Fruit fly (Drosophila melanogaster): ENCODE data around the gene CG17328.

The CG17328 gene

DNA sequence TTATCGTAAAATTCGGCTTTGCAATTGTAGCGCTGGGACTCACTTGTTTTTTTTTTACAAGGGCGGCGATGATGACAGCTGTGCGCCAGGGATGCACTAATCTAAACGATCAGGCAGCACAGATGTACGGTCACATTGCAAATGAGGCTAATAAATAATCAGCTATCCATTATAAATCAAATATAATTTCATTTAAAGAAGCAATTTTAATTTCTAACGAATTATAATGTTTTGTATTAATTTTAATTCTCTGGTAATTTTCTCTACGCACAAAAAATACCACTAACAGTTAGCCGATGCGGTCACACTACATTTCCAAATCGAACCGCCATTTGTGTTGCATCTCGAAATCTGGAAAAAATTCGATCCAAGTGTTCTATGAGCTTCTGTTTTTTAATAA lies 10.9 kb downstream of the CG17328 start, which contains the start of the genes cni and fzy (continued):
- TF ChIP-seq abd-A (tag; optimal IDR thresholded peaks at IDR 0.05) (no peak), Dip3 (GFP tag; optimal IDR thresholded peaks at IDR 0.05) (no peak), org-1 (GFP tag; optimal IDR thresholded peaks at IDR 0.05) (no peak), Nf-YB (GFP tag; optimal IDR thresholded peaks at IDR 0.05) (peak; percentile 7), bab2 (GFP tag; optimal IDR thresholded peaks at IDR 0.05) (peak; percentile 23), dmrt99B (tag; optimal IDR thresholded peaks at IDR 0.05) (no peak), CG14965 (GFP tag; optimal IDR thresholded peaks at IDR 0.05; ENCODE audit: borderline replicate concordance) (no peak), CG12744 (GFP tag; optimal IDR thresholded peaks at IDR 0.05) (no peak), inv (GFP tag; IDR thresholded peaks at IDR 0.05; ENCODE audit: partially characterized antibody) (no peak), CG2116 (GFP tag; optimal IDR thresholded peaks at IDR 0.05) (peak; percentile 88), kah (GFP tag; optimal IDR thresholded peaks at IDR 0.05) (no peak), gsb (GFP tag; IDR thresholded peaks at IDR 0.05) (no peak), insv (GFP tag; optimal IDR thresholded peaks at IDR 0.05) (peak in 1 of 2 experiments; percentile 28), CG4617 (GFP tag; optimal IDR thresholded peaks at IDR 0.05; ENCODE audit: borderline replicate concordance) (peak; percentile 70), sob (GFP tag; IDR thresholded peaks at IDR 0.05) (no peak), z (GFP tag; IDR thresholded peaks at IDR 0.05) (no peak), CG8388 (GFP tag; optimal IDR thresholded peaks at IDR 0.05) (no peak), sc (optimal IDR thresholded peaks at IDR 0.05) (no peak), sc (GFP tag; optimal IDR thresholded peaks at IDR 0.05) (no peak), CG16815 (GFP tag; optimal IDR thresholded peaks at IDR 0.05) (no peak), aop (GFP tag; IDR thresholded peaks at IDR 0.05) (no peak), repo (GFP tag; optimal IDR thresholded peaks at IDR 0.05) (no peak), Stat92E (GFP tag; optimal IDR thresholded peaks at IDR 0.05) (no peak), CG1602 (GFP tag; optimal IDR thresholded peaks at IDR 0.05) (no peak), CHES-1-like (GFP tag; optimal IDR thresholded peaks at IDR 0.05) (no peak), yki (optimal IDR thresholded peaks at IDR 0.05) (no peak), HLH4C (GFP tag; IDR thresholded peaks at IDR 0.05; ENCODE audit: partially characterized antibody) (no peak), ttk (GFP tag; IDR thresholded peaks at IDR 0.05) (no peak), corto (GFP tag; optimal IDR thresholded peaks at IDR 0.05) (peak; percentile 51), CG18619 (GFP tag; optimal IDR thresholded peaks at IDR 0.05) (no peak), gce (GFP tag; IDR thresholded peaks at IDR 0.05) (no peak), wdn (GFP tag; IDR thresholded peaks at IDR 0.05) (no peak), lola (GFP tag; optimal IDR thresholded peaks at IDR 0.05) (no peak), Mrtf (GFP tag; IDR thresholded peaks at IDR 0.05) (no peak), CG18262 (tag; optimal IDR thresholded peaks at IDR 0.05) (peak; percentile 27), Drgx (GFP tag; IDR thresholded peaks at IDR 0.05) (no peak), HLH54F (GFP tag; optimal IDR thresholded peaks at IDR 0.05) (no peak), crp (GFP tag; optimal IDR thresholded peaks at IDR 0.05) (peak; percentile 89 to 97), hb (GFP tag; IDR thresholded peaks at IDR 0.05; ENCODE audit: partially characterized antibody) (no peak), CG7963 (GFP tag; IDR thresholded peaks at IDR 0.05; ENCODE audit: partially characterized antibody) (no peak), usp (GFP tag; optimal IDR thresholded peaks at IDR 0.05) (no peak), sr (GFP tag; IDR thresholded peaks at IDR 0.05) (no peak), Ets97D (GFP tag; optimal IDR thresholded peaks at IDR 0.05) (peak; percentile 73), CG3065 (GFP tag; optimal IDR thresholded peaks at IDR 0.05) (no peak), dpn (GFP tag; optimal IDR thresholded peaks at IDR 0.05) (peak in 1 of 2 experiments; percentile 48), Side (GFP tag; optimal IDR thresholded peaks at IDR 0.05) (no peak), Taf1 (GFP tag; IDR thresholded peaks at IDR 0.05) (no peak), da (GFP tag; optimal IDR thresholded peaks at IDR 0.05) (no peak), vfl (GFP tag; optimal IDR thresholded peaks at IDR 0.05) (no peak), ssp (GFP tag; IDR thresholded peaks at IDR 0.05) (no peak), Xbp1 (GFP tag; optimal IDR thresholded peaks at IDR 0.05) (peak; percentile 21), mam (GFP tag; optimal IDR thresholded peaks at IDR 0.05) (no peak)

All from whole organism, embryonic.